Worm (Caenorhabditis elegans) whole organism, L3 larva: ENCODE data around the gene fbxa-63.

Source experiments
- R02D3.7 ChIP-seq: fragments of 150-350 bp; optimal IDR thresholded peaks from 2 replicates; lab custom pipeline; 2014; ENCODE audit warnings: missing biosample characterization, missing genetic modification characterization
- ama-1 ChIP-seq: fragments of 150-350 bp; optimal IDR thresholded peaks from 2 replicates; lab custom pipeline; 2018
- ceh-16 ChIP-seq: sonication (generic microtip); optimal IDR thresholded peaks from 2 replicates; lab custom pipeline; 2017; ENCODE audit warnings: missing biosample characterization, missing genetic modification characterization
- ceh-28 ChIP-seq: fragments of 150-350 bp; optimal IDR thresholded peaks from 2 replicates; lab custom pipeline; 2014; ENCODE audit warnings: missing biosample characterization, missing genetic modification reagents, missing genetic modification characterization
- egl-27 ChIP-seq: sonication (generic microtip); optimal IDR thresholded peaks from 4 replicates; lab custom pipeline; 2017; ENCODE audit warnings: missing biosample characterization, missing genetic modification reagents, missing genetic modification characterization
- egl-5 ChIP-seq: fragments of 150-350 bp; optimal IDR thresholded peaks from 2 replicates; lab custom pipeline; 2017; ENCODE audit warnings: missing biosample characterization, missing genetic modification reagents, missing genetic modification characterization, inconsistent platforms
- elt-1 ChIP-seq: fragments of 150-350 bp; optimal IDR thresholded peaks from 2 replicates; lab custom pipeline; 2014; ENCODE audit warnings: missing biosample characterization, missing genetic modification characterization
- elt-2 ChIP-seq: sonication (generic microtip); optimal IDR thresholded peaks from 2 replicates; lab custom pipeline; 2016; ENCODE audit warnings: missing genetic modification reagents, mild to moderate bottlenecking, missing genetic modification characterization, missing compliant biosample characterization
- elt-3 ChIP-seq, 3 experiments: fragments of 150-350 bp in 1 of 3; sonication (generic microtip) in 2 of 3; optimal IDR thresholded peaks; 2 replicates in 2 of 3; 4 replicates in 1 of 3; lab custom pipeline; 2014 to 2017; ENCODE audit warnings: missing biosample characterization in 3 of 3, missing genetic modification characterization in 3 of 3
- fkh-10 ChIP-seq: sonication (generic microtip); optimal IDR thresholded peaks from 2 replicates; lab custom pipeline; 2017; ENCODE audit warnings: missing biosample characterization, missing genetic modification reagents, missing genetic modification characterization
- fkh-2 ChIP-seq: fragments of 150-350 bp; optimal IDR thresholded peaks from 2 replicates; lab custom pipeline; 2014; ENCODE audit warnings: missing biosample characterization, missing genetic modification reagents, missing genetic modification characterization
- fos-1 ChIP-seq: fragments of 150-350 bp; optimal IDR thresholded peaks from 2 replicates; lab custom pipeline; 2014; ENCODE audit warnings: missing biosample characterization, missing genetic modification characterization
- hmg-11 ChIP-seq: sonication (generic microtip); optimal IDR thresholded peaks from 2 replicates; lab custom pipeline; 2016; ENCODE audit warnings: missing genetic modification characterization, missing compliant biosample characterization
- jun-1 ChIP-seq: fragments of 150-350 bp; optimal IDR thresholded peaks from 2 replicates; lab custom pipeline; 2014; ENCODE audit warnings: missing biosample characterization, missing genetic modification reagents, missing genetic modification characterization
- lin-39 ChIP-seq: fragments of 150-350 bp; optimal IDR thresholded peaks from 2 replicates; lab custom pipeline; 2018; ENCODE audit warnings: missing biosample characterization, missing genetic modification reagents, missing genetic modification characterization
- lsy-12 ChIP-seq: sonication (generic microtip); optimal IDR thresholded peaks from 2 replicates; lab custom pipeline; 2016; ENCODE audit warnings: mild to moderate bottlenecking, missing genetic modification characterization, missing compliant biosample characterization
- mml-1 ChIP-seq: fragments of 150-350 bp; sonication (generic microtip); optimal IDR thresholded peaks from 3 replicates; lab custom pipeline; 2014; ENCODE audit warnings: missing biosample characterization, missing genetic modification characterization
- nfya-1 ChIP-seq: sonication (generic microtip); optimal IDR thresholded peaks from 2 replicates; lab custom pipeline; 2017; ENCODE audit warnings: missing genetic modification characterization, mild to moderate bottlenecking, missing compliant biosample characterization, antibody characterized with exemption, moderate library complexity; ENCODE audit not compliant: insufficient read depth
- nhr-11 ChIP-seq: fragments of 150-350 bp; optimal IDR thresholded peaks from 2 replicates; lab custom pipeline; 2014; ENCODE audit warnings: missing biosample characterization, missing genetic modification characterization
- nhr-12 ChIP-seq: fragments of 150-350 bp; optimal IDR thresholded peaks from 2 replicates; lab custom pipeline; 2014; ENCODE audit warnings: missing biosample characterization, missing genetic modification characterization
- nhr-237 ChIP-seq: fragments of 150-350 bp; optimal IDR thresholded peaks from 2 replicates; lab custom pipeline; 2014; ENCODE audit warnings: missing biosample characterization, missing genetic modification characterization
- nhr-25 ChIP-seq: sonication (generic microtip); optimal IDR thresholded peaks from 2 replicates; lab custom pipeline; 2017; ENCODE audit warnings: missing biosample characterization, missing genetic modification characterization
- nhr-28 ChIP-seq: fragments of 150-350 bp; optimal IDR thresholded peaks from 2 replicates; lab custom pipeline; 2014; ENCODE audit warnings: missing biosample characterization, missing genetic modification characterization
- nhr-43 ChIP-seq: sonication (generic microtip); optimal IDR thresholded peaks from 2 replicates; lab custom pipeline; 2016; ENCODE audit warnings: mild to moderate bottlenecking, missing genetic modification characterization, missing compliant biosample characterization; ENCODE audit not compliant: poor library complexity, severe bottlenecking
- pha-4 ChIP-seq: fragments of 150-350 bp; optimal IDR thresholded peaks from 2 replicates; lab custom pipeline; 2014; ENCODE audit warnings: missing biosample characterization, missing genetic modification reagents, missing genetic modification characterization
- pqm-1 ChIP-seq: fragments of 150-350 bp; optimal IDR thresholded peaks from 2 replicates; lab custom pipeline; 2017; ENCODE audit warnings: missing biosample characterization, missing genetic modification characterization, inconsistent platforms
- sea-2 ChIP-seq: fragments of 150-350 bp; sonication (generic microtip); optimal IDR thresholded peaks from 4 replicates; lab custom pipeline; 2014; ENCODE audit warnings: missing biosample characterization, missing genetic modification reagents, missing genetic modification characterization
- skn-1 ChIP-seq: fragments of 150-350 bp; optimal IDR thresholded peaks from 2 replicates; lab custom pipeline; 2014; ENCODE audit warnings: missing biosample characterization, missing genetic modification characterization
- snpc-4 ChIP-seq: fragments of 150-350 bp; optimal IDR thresholded peaks from 2 replicates; lab custom pipeline; 2014; ENCODE audit warnings: missing biosample characterization, missing genetic modification characterization
- unc-62 ChIP-seq: fragments of 150-350 bp; sonication (generic microtip); optimal IDR thresholded peaks from 4 replicates; lab custom pipeline; 2014; ENCODE audit warnings: missing biosample characterization, missing genetic modification reagents, missing genetic modification characterization
- zag-1 ChIP-seq: fragments of 150-350 bp; optimal IDR thresholded peaks from 2 replicates; lab custom pipeline; 2014; ENCODE audit warnings: missing biosample characterization, missing genetic modification characterization
- ztf-11 ChIP-seq: fragments of 150-350 bp; optimal IDR thresholded peaks from 2 replicates; lab custom pipeline; 2014; ENCODE audit warnings: missing biosample characterization, missing genetic modification characterization
- ztf-4 ChIP-seq: fragments of 150-350 bp; optimal IDR thresholded peaks from 2 replicates; lab custom pipeline; 2014; ENCODE audit warnings: missing biosample characterization, missing genetic modification characterization

The fbxa-63 gene

DNA sequence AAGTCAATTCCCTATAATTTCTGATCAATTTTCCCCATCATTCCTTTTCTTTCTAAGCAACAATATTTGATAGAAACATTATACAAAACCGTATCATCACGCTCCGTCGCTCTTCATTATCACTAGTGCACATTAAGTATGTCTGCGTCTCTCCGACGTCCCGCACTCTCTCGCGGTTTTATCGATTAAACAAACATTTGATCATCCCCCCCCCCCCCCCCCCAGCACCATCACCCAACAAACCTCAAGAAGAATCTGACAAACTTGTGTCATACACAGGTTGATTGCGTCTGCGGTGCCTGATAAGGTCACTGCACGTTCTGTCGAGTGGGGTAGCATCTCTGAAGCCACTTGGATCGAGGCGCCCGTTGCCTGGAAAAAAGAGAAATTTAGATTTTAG lies 23.3 kb upstream of the fbxa-63 start:
- TF ChIP-seq elt-1 (tag; lab: Kevin White, UChicago) (no peak), elt-2 (tag; lab: Kevin White, UChicago) (peak; percentile 85), pqm-1 (tag; lab: Kevin White, UChicago) (peak; percentile 31), pha-4 (tag; lab: Kevin White, UChicago) (peak; percentile 44), egl-5 (no peak), skn-1 (tag; lab: Kevin White, UChicago) (no peak), unc-62 (GFP tag; lab: Kevin White, UChicago) (no peak)
- TF ChIP-seq, all 47 proteins: peak for 3

DNA sequence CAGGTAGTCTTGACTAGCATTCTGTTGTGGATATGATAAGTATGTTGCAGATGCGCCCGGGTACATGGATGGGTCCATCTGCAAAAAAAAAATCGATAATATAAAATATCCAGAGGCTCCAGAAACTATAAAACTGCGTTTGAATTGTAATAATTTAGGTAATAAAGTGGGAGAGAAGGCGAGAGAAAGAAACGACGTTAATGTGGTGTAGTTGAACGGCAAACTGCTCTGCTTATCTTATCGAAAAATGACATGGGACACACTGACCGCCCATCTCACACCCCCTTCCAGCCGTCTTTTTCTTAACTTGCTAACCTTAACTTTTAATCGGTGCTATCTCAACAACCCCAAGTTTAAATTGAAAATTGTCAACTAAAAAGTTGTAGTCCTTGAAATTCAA lies 21.3 kb upstream of the fbxa-63 start:
- no peak for TF ChIP-seq pqm-1 (tag; lab: Kevin White, UChicago)
- TF ChIP-seq elt-2 (tag; lab: Kevin White, UChicago): peak; percentile 74

DNA sequence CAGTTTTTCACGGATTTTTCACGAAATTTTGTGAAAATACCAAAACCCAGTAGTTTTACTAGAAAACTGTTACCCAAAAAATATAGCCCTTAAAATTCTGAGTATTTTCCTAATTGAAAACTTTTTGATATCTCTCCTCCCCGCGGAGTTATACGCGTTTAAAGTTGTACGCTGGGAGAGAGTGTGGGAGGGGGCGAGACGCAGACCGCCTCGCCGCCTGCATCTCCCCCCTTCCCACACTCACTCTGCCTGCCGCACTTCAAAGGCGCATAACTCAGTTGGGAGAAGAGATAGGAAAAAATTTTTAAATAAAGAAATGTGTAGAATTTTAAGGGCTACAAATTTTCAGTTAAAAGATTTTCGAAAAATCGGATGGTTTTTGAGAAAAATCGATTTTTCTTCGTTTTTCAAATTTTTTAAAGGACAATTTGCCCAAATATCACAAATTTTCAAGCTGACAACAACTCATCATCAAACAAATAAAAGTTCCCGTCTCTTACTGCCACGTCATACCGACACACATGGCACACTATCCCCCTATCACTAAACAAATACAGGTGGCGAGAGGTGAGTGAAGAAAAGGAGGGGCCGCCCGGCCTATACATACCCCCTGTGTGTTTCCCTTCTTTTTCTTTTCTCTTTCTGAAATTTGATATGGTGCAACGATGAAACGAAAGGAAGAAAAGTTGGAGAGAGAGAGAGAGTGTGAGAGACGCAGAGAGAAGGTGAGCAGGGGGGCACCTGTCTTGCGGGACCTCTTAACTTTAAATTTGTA lies 19.8 kb upstream of the fbxa-63 start:
- TF ChIP-seq ceh-16 (tag; lab: Kevin White, UChicago): no peak
- peak; percentile 65 for TF ChIP-seq elt-2 (tag; lab: Kevin White, UChicago)
- TF ChIP-seq nhr-12 (tag; lab: Kevin White, UChicago): no peak
- TF ChIP-seq pha-4 (tag; lab: Kevin White, UChicago): peak; percentile 92
- peak; percentile 38 for TF ChIP-seq pqm-1 (tag; lab: Kevin White, UChicago)
- peak; percentile 37 for TF ChIP-seq jun-1

DNA sequence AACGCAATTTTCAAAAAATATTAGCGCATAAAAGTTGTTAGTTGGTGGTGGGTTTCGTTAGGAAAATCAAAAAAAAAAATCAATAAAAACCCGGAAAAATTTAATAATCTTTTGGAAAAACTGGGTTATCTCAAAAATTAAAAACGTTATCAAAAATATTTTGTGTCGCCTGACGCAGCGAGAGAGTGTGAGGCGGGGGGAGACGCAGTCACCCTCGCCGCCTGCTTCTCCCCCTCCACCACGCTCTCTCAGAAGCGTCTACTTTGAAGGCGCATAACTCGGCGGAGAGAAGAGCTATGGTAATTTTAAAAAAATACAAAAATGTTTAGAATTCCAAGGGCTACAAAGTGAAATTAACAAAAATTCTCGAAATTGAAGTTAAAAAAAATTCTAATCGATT lies 18.2 kb upstream of the fbxa-63 start:
- TF ChIP-seq elt-2 (tag; lab: Kevin White, UChicago) (peak; percentile 27), nhr-237 (tag; lab: Kevin White, UChicago) (no peak)

ce11 chrIII:1225595-1225994 lies 17.7 kb upstream of the fbxa-63 start:
- TF ChIP-seq nhr-11 (tag; lab: Kevin White, UChicago) (no peak), egl-27 (tag; lab: Kevin White, UChicago) (no peak), egl-5 (no peak), mml-1 (tag; lab: Kevin White, UChicago) (no peak), lsy-12 (tag; lab: Kevin White, UChicago) (no peak), pqm-1 (tag; lab: Kevin White, UChicago) (no peak), sea-2 (GFP tag; lab: Kevin White, UChicago) (no peak), nhr-28 (tag; lab: Kevin White, UChicago) (no peak), nhr-43 (tag; lab: Kevin White, UChicago) (no peak), elt-2 (tag; lab: Kevin White, UChicago) (no peak), nfya-1 (no peak), zag-1 (no peak), fkh-10 (GFP tag; lab: Kevin White, UChicago) (no peak), ceh-28 (tag; lab: Kevin White, UChicago) (no peak), ztf-11 (tag; lab: Kevin White, UChicago) (no peak), fos-1 (tag; lab: Kevin White, UChicago) (no peak), ztf-4 (tag; lab: Kevin White, UChicago) (no peak), nhr-12 (tag; lab: Kevin White, UChicago) (no peak), unc-62 (GFP tag; lab: Kevin White, UChicago) (no peak)

ce11 chrIII:1226256-1226655 lies 17.1 kb upstream of the fbxa-63 start:
- TF ChIP-seq snpc-4 (tag; lab: Kevin White, UChicago) (no peak), nhr-12 (tag; lab: Kevin White, UChicago) (no peak), pha-4 (tag; lab: Kevin White, UChicago) (peak; percentile 97), hmg-11 (tag; lab: Kevin White, UChicago) (no peak), pqm-1 (tag; lab: Kevin White, UChicago) (no peak), nhr-25 (tag; lab: Kevin White, UChicago) (no peak), fkh-2 (no peak), ama-1 (lab: Kevin White, UChicago) (no peak), lin-39 (tag; lab: Kevin White, UChicago) (no peak), elt-3 (tag; optimal IDR thresholded peaks at IDR 0.05; lab: Kevin White, UChicago) (no peak), egl-27 (tag; lab: Kevin White, UChicago) (no peak), zag-1 (no peak), nfya-1 (no peak), R02D3.7 (tag; lab: Kevin White, UChicago) (no peak), elt-2 (tag; lab: Kevin White, UChicago) (peak; percentile 34)
